Worm (Caenorhabditis elegans): ENCODE results near the gene mfn-1.

ce11 chrII:11495806-11496205 lies 24.0 kb upstream of the mfn-1 start:
- TF ChIP-seq ceh-32 (tag; optimal IDR thresholded peaks at IDR 0.05; ENCODE audit: poor library complexity) (no peak), spr-3 (GFP tag; optimal IDR thresholded peaks at IDR 0.05) (no peak), mdt-29 (GFP tag; IDR thresholded peaks at IDR 0.05) (no peak), attf-4 (tag; optimal IDR thresholded peaks at IDR 0.05) (no peak), daf-19 (GFP tag; conservative IDR thresholded peaks at IDR 0.05) (no peak)
